Worm (Caenorhabditis elegans) whole organism, L4 larva: ENCODE measurements around the gene C04H5.7.

Experiments
- ZK546.5 ChIP-seq, 2 experiments: sonication (generic microtip); optimal IDR thresholded peaks; 2 replicates each; lab custom pipeline; 2017; ENCODE audit warnings: missing biosample characterization in 2 of 2, missing genetic modification characterization in 2 of 2
- nhr-11 ChIP-seq: fragments of 150-350 bp; optimal IDR thresholded peaks from 2 replicates; lab custom pipeline; 2014; ENCODE audit warnings: missing biosample characterization, missing genetic modification characterization
- nhr-237 ChIP-seq: sonication (generic microtip); optimal IDR thresholded peaks from 2 replicates; lab custom pipeline; 2017; ENCODE audit warnings: missing biosample characterization, missing genetic modification characterization
- nhr-6 ChIP-seq: fragments of 150-350 bp; optimal IDR thresholded peaks from 2 replicates; lab custom pipeline; 2014; ENCODE audit warnings: missing biosample characterization, missing genetic modification characterization
- tra-1 ChIP-seq: fragments of 200-800 bp; sonication (Bioruptor generic); IDR thresholded peaks from 2 replicates; pipeline ENCODE4 v1.3.6; 2022; ENCODE audit warnings: missing genetic modification reagents, missing genetic modification characterization, missing compliant biosample characterization
- unc-62 ChIP-seq, 3 experiments: fragments of 150-350 bp in 1 of 3; sonication (generic microtip); optimal IDR thresholded peaks in 2 of 3; peaks in 1 of 3; 1 replicate in 1 of 3; 2 replicates in 2 of 3; lab custom pipeline; 2014 to 2017; ENCODE audit warnings: missing biosample characterization in 3 of 3, missing genetic modification characterization in 3 of 3, missing genetic modification reagents in 3 of 3, missing genotype in 1 of 3
- zfp-2 ChIP-seq: sonication (generic microtip); optimal IDR thresholded peaks from 2 replicates; lab custom pipeline; 2016; ENCODE audit warnings: mild to moderate bottlenecking, missing genetic modification characterization, missing compliant biosample characterization
- ztf-11 ChIP-seq: fragments of 150-350 bp; optimal IDR thresholded peaks from 2 replicates; lab custom pipeline; 2014; ENCODE audit warnings: missing biosample characterization, missing genetic modification characterization

DNA sequence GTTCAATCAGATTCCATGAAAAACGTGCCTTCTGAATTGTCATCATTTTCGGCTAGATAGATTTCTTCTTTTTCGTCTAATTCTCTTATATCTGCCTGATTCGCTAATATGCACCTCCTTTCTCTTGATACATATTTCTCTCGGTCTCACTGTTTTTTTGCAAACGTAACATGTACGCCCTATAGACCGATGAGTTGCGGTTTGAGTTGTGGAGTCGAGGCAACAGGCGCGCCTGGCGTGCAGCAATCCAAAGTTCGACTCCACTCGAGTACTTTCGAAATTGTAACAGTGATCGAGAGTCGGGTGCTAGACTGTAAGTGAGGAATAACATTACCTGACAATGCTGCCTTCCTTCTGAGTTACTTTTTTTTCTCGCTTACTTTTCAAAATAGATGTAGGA, 40.9 kb upstream of the C04H5.7 start:
- TF ChIP-seq ZK546.5 (tag; optimal IDR thresholded peaks at IDR 0.05; lab: Kevin White, UChicago) (no peak), ztf-11 (tag; lab: Kevin White, UChicago) (no peak), tra-1 (GFP tag; lab: Robert Waterston, UW) (peak; percentile 90), zfp-2 (peak; percentile 69), nhr-237 (tag; lab: Kevin White, UChicago) (no peak), unc-62 (GFP tag; optimal IDR thresholded peaks at IDR 0.05 in 1 of 2; lab: Kevin White, UChicago) (peak in 1 of 2 experiments; percentile 93), unc-62 (tag; optimal IDR thresholded peaks at IDR 0.05; lab: Kevin White, UChicago) (no peak), nhr-6 (tag; lab: Kevin White, UChicago) (peak; percentile 75), nhr-11 (tag; lab: Kevin White, UChicago) (peak; percentile 55)
